Worm (Caenorhabditis elegans): Measurements from ENCODE around the gene gst-11.

The gst-11 gene

DNA sequence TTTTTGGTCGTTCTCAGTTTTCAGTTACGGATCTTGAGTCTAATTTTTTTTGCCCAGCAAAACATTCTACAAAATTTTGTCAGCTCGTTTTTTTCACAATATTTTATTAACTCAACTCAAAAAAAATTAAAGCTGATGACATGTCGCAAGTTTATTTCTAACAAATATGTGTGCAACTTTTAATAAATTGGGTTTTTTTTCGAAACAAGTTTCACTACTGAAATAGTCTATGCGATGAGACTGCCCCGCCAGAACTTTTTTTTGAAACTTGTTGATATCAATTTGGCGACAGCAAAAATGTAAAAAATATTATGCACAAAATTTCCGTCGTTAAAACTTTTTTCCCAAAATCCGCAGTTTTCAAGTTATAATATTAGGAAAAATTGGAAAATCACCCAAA lies 10.4 kb downstream of the gst-11 start, which contains the start of gene C18B2.2:
Gene C18B2.2, plus strand, starts transcription at position 301 of the 400 bp plus-strand sequence.
- TF ChIP-seq ztf-4 (tag; optimal IDR thresholded peaks at IDR 0.05): no peak

DNA sequence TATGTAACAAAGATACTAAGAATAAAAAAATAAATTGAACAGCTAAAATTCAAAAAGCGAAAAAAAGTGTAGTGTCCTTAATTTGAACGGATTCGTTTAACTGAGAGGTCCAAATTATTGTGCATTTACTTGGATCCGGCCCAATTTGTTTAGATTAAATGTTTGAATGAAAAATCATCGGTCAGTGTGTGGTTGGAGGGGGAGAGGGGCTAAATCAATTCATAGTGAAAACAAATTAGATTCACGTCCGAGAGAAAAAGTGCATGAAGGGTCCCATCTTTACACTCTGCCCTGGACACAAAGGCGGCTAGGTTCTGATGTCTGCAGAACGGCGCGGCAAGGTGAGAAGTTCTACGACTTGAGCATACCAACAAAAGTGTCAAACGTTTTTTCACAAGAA lies 14.7 kb downstream of the gst-11 start:
- no peak for TF ChIP-seq mbf-1 (tag; optimal IDR thresholded peaks at IDR 0.05)
- no peak for TF ChIP-seq ztf-1 (GFP tag; conservative IDR thresholded peaks at IDR 0.05)
- no peak for TF ChIP-seq egl-27 (tag; optimal IDR thresholded peaks at IDR 0.05)
- TF ChIP-seq zag-1 (tag; optimal IDR thresholded peaks at IDR 0.05): no peak
- no peak for TF ChIP-seq R02D3.7 (tag; optimal IDR thresholded peaks at IDR 0.05)
- TF ChIP-seq nhr-25 (tag; optimal IDR thresholded peaks at IDR 0.05): no peak
- TF ChIP-seq lin-39 (tag; optimal IDR thresholded peaks at IDR 0.05): no peak
- no peak for TF ChIP-seq nhr-23 (tag; optimal IDR thresholded peaks at IDR 0.05)
- TF ChIP-seq lin-11 (tag; optimal IDR thresholded peaks at IDR 0.05): no peak

DNA sequence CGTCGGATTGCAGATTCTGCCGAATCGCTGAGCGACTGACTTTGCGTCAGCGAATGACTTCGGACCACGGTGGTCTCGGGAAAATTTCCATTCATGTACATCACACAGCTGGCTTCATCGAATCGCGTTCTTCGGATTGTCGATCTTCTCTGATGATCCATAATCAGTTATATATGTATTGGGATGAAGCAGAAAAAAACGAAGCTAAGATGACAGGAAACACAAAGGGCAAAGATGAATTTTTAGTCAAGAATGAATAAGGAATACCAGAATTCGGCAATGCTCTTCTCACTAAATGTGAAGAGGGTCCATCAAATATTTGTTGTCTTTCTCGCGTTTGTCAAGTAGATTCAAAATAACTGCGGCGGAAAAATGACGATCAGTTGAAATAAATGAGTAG lies 16.3 kb downstream of the gst-11 start, which contains the start of gene del-9:
Gene del-9, minus strand, starts transcription at position 101 of the 400 bp plus-strand sequence.
- TF ChIP-seq nhr-23 (tag; optimal IDR thresholded peaks at IDR 0.05) (no peak), nhr-12 (tag; optimal IDR thresholded peaks at IDR 0.05) (no peak), nhr-6 (tag; optimal IDR thresholded peaks at IDR 0.05) (no peak), fos-1 (tag; optimal IDR thresholded peaks at IDR 0.05) (no peak), nhr-11 (tag; optimal IDR thresholded peaks at IDR 0.05) (no peak), nhr-21 (tag; optimal IDR thresholded peaks at IDR 0.05) (no peak), unc-55 (GFP tag; optimal IDR thresholded peaks at IDR 0.05) (no peak)

DNA sequence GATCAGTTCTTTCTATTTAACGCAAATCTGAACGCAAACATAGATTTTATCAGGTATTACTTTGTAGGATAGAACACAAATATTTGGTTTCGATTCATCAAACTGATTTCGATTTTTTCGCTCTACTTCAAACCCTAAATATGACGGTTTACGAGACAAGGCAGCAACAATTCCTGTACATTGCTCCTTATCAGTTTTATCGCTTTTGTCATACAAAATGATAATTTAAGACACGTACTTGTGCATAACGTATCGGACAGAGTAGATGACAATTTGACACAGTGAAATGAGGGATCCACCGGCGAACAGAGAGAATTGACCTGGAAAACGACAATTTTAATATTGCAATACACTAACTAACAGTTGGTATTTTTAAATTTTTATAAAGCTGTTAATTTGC lies 19.9 kb downstream of the gst-11 start:
- TF ChIP-seq crh-2 (tag; optimal IDR thresholded peaks at IDR 0.05) (peak; percentile 61), nhr-12 (tag; optimal IDR thresholded peaks at IDR 0.05) (no peak), dmd-4 (tag; optimal IDR thresholded peaks at IDR 0.05) (no peak), unc-39 (tag; optimal IDR thresholded peaks at IDR 0.05) (no peak), ztf-11 (tag; optimal IDR thresholded peaks at IDR 0.05) (no peak), nhr-25 (tag; optimal IDR thresholded peaks at IDR 0.05) (no peak), fos-1 (tag; optimal IDR thresholded peaks at IDR 0.05) (peak; percentile 94), ztf-1 (GFP tag; conservative IDR thresholded peaks at IDR 0.05) (no peak), alr-1 (tag; optimal IDR thresholded peaks at IDR 0.05) (no peak)

DNA sequence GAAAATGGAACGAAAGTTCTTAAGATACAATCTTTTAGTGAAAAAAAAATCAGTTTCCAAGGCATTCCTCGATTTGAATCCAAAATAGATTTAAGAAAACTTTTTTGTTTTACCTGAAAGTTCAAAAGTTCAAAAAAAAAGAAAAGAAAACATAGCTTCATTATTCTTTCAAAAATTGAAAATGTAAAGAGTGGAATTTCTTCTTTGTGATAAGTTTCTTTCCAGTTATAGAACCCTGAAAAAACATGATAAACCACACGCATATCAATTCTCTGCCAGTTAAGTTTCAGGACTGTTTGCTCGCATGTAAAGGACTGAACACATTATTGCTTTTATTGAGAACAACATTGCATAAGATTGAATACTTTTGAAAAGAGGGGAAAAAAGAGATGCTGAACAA lies 21.8 kb downstream of the gst-11 start:
- TF ChIP-seq nhr-129 (tag; optimal IDR thresholded peaks at IDR 0.05): no peak
- TF ChIP-seq R02D3.7 (tag; optimal IDR thresholded peaks at IDR 0.05): no peak
- TF ChIP-seq elt-1 (tag; optimal IDR thresholded peaks at IDR 0.05): no peak
- TF ChIP-seq skn-1 (tag; optimal IDR thresholded peaks at IDR 0.05): no peak
- no peak for TF ChIP-seq nhr-10 (tag; optimal IDR thresholded peaks at IDR 0.05)
- TF ChIP-seq F13H6.1 (tag; optimal IDR thresholded peaks at IDR 0.05): no peak
- TF ChIP-seq egl-27 (tag; optimal IDR thresholded peaks at IDR 0.05): no peak
- TF ChIP-seq lin-11 (tag; optimal IDR thresholded peaks at IDR 0.05): no peak
- no peak for TF ChIP-seq lin-39 (tag; optimal IDR thresholded peaks at IDR 0.05)
- TF ChIP-seq ama-1 (optimal IDR thresholded peaks at IDR 0.05): no peak
- TF ChIP-seq mbf-1 (tag; optimal IDR thresholded peaks at IDR 0.05): no peak
- TF ChIP-seq nhr-6 (tag; optimal IDR thresholded peaks at IDR 0.05): no peak
- TF ChIP-seq ZK546.5 (tag; optimal IDR thresholded peaks at IDR 0.05): no peak
- TF ChIP-seq unc-62 (GFP tag; optimal IDR thresholded peaks at IDR 0.05): no peak
- no peak for TF ChIP-seq fos-1 (tag; optimal IDR thresholded peaks at IDR 0.05)
- TF ChIP-seq elt-3 (tag; optimal IDR thresholded peaks at IDR 0.05): no peak
- TF ChIP-seq ztf-1 (GFP tag; conservative IDR thresholded peaks at IDR 0.05): no peak
- no peak for TF ChIP-seq gmeb-1 (tag; optimal IDR thresholded peaks at IDR 0.05)
- no peak for TF ChIP-seq unc-39 (tag; optimal IDR thresholded peaks at IDR 0.05)

DNA sequence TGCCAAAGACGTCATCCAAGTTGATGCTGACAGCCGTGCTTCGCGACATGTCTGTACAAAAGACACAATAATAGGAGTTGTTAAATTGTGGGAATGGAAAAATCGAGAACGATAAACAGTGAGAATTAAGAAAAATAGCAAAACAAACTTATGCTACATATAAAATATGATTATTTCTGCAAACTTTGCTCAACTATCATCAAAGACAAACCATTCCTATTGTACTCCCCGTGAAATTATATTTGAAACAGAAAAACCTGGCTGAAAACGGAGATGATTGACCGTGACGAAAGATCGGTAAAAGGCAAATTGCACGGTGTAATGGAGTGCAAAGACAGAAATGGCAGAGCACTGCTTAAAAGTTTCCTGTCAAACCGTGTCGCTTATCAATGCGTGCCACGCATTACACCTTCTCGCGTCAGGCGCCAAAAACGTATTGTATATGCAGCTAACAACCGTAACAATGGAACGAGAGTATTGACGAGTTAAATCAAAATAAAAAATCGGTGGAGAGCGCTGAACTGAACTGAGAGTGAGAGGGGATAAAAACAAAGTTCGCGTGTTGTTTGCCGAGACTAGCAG lies 22.4 kb downstream of the gst-11 start, which contains the start of gene C18B2.5:
Gene C18B2.5, minus strand, starts transcription at position 51 of the 582 bp plus-strand sequence.
- TF ChIP-seq crh-2 (tag; optimal IDR thresholded peaks at IDR 0.05) (peak; percentile 77), blmp-1 (tag; optimal IDR thresholded peaks at IDR 0.05; ENCODE audit: insufficient read depth) (no peak), mab-5 (tag; optimal IDR thresholded peaks at IDR 0.05) (no peak), fos-1 (tag; optimal IDR thresholded peaks at IDR 0.05) (peak; percentile 83), gmeb-1 (tag; optimal IDR thresholded peaks at IDR 0.05) (peak; percentile 30)

Measured in whole organism, L2 larva.